Worm (Caenorhabditis elegans) whole organism, L1 larva: ENCODE data around the gene srw-84.

ENCODE experiments used
- C04F5.9 ChIP-seq: sonication (generic microtip); optimal IDR thresholded peaks from 2 replicates; lab custom pipeline; 2016; ENCODE audit warnings: missing genetic modification characterization, missing compliant biosample characterization
- C16A3.4 ChIP-seq: fragments of 150-350 bp; optimal IDR thresholded peaks from 2 replicates; lab custom pipeline; 2014; ENCODE audit warnings: missing biosample characterization, missing genetic modification characterization
- Y116A8C.19 ChIP-seq: sonication (generic microtip); optimal IDR thresholded peaks from 2 replicates; lab custom pipeline; 2016; ENCODE audit warnings: missing compliant biosample characterization, missing genetic modification characterization, borderline replicate concordance
- aha-1 ChIP-seq: fragments of 150-350 bp; optimal IDR thresholded peaks from 2 replicates; lab custom pipeline; 2014; ENCODE audit warnings: missing biosample characterization, missing genetic modification characterization
- alr-1 ChIP-seq: fragments of 200-800 bp; sonication (Bioruptor generic); optimal IDR thresholded peaks from 2 replicates; lab custom pipeline; 2018; ENCODE audit warnings: borderline replicate concordance, mild to moderate bottlenecking, missing genetic modification characterization, missing compliant biosample characterization
- aly-2 ChIP-seq: fragments of 150-350 bp; optimal IDR thresholded peaks from 2 replicates; lab custom pipeline; 2014; ENCODE audit warnings: missing biosample characterization, missing genetic modification characterization
- ama-1 ChIP-seq: fragments of 150-350 bp; optimal IDR thresholded peaks from 2 replicates; lab custom pipeline; 2014
- blmp-1 ChIP-seq: fragments of 150-350 bp; optimal IDR thresholded peaks from 2 replicates; lab custom pipeline; 2014; ENCODE audit warnings: missing biosample characterization, missing genetic modification characterization
- ceh-63 ChIP-seq: fragments of 200-800 bp; sonication (Bioruptor generic); optimal IDR thresholded peaks from 2 replicates; lab custom pipeline; 2018; ENCODE audit warnings: mild to moderate bottlenecking, missing genetic modification characterization, missing compliant biosample characterization
- ces-1 ChIP-seq: fragments of 150-350 bp; optimal IDR thresholded peaks from 2 replicates; lab custom pipeline; 2014; ENCODE audit warnings: missing biosample characterization, missing genetic modification reagents, missing genetic modification characterization
- dpl-1 ChIP-seq, 3 experiments: fragments of 150-350 bp in 2 of 3; sonication (generic microtip) in 1 of 3; optimal IDR thresholded peaks; 2 replicates each; lab custom pipeline; 2014 to 2017; ENCODE audit warnings: missing biosample characterization in 3 of 3, missing genetic modification characterization in 3 of 3, missing genetic modification reagents in 3 of 3
- efl-1 ChIP-seq, 4 experiments: fragments of 150-350 bp; optimal IDR thresholded peaks in 3 of 4; peaks in 1 of 4; 1 replicate in 1 of 4; 2 replicates in 3 of 4; lab custom pipeline; 2014; ENCODE audit warnings: missing biosample characterization in 2 of 4, missing genetic modification characterization in 2 of 4, missing genetic modification reagents in 2 of 4
- efl-3 ChIP-seq: fragments of 200-800 bp; sonication (Bioruptor generic); optimal IDR thresholded peaks from 2 replicates; lab custom pipeline; 2018; ENCODE audit warnings: mild to moderate bottlenecking, missing genetic modification characterization, missing compliant biosample characterization
- egl-13 ChIP-seq: sonication (generic microtip); optimal IDR thresholded peaks from 2 replicates; lab custom pipeline; 2016; ENCODE audit warnings: missing genotype, missing genetic modification reagents, missing genetic modification characterization, missing compliant biosample characterization
- egl-27 ChIP-seq, 2 experiments: fragments of 150-350 bp in 1 of 2; sonication (generic microtip); optimal IDR thresholded peaks; 3 replicates each; lab custom pipeline; 2017 to 2018; ENCODE audit warnings: missing biosample characterization in 2 of 2, missing genetic modification characterization in 2 of 2, missing genetic modification reagents in 2 of 2
- elt-2 ChIP-seq: sonication (generic microtip); optimal IDR thresholded peaks from 2 replicates; lab custom pipeline; 2016; ENCODE audit warnings: missing genetic modification characterization, mild to moderate bottlenecking, inconsistent platforms, missing compliant biosample characterization, missing genetic modification reagents
- grh-1 ChIP-seq: fragments of 200-800 bp; sonication (Bioruptor generic); IDR thresholded peaks from 2 replicates; pipeline ENCODE4 v1.3.6; 2022; ENCODE audit warnings: missing genetic modification reagents, missing genetic modification characterization, missing compliant biosample characterization
- hlh-17 ChIP-seq: fragments of 200-800 bp; sonication (Bioruptor generic); optimal IDR thresholded peaks from 2 replicates; lab custom pipeline; 2018; ENCODE audit warnings: missing genetic modification characterization, mild to moderate bottlenecking, missing compliant biosample characterization, moderate library complexity, borderline replicate concordance
- hlh-4 ChIP-seq: sonication (generic microtip); optimal IDR thresholded peaks from 2 replicates; lab custom pipeline; 2016; ENCODE audit warnings: mild to moderate bottlenecking, missing genetic modification characterization, missing compliant biosample characterization
- jun-1 ChIP-seq: fragments of 150-350 bp; optimal IDR thresholded peaks from 2 replicates; lab custom pipeline; 2014; ENCODE audit warnings: missing biosample characterization, missing genetic modification reagents, missing genetic modification characterization
- mdl-1 ChIP-seq, 2 experiments: fragments of 150-350 bp; optimal IDR thresholded peaks; 2 replicates each; lab custom pipeline; 2014 to 2017; ENCODE audit warnings: missing biosample characterization in 2 of 2, missing genetic modification characterization in 2 of 2, inconsistent platforms in 1 of 2
- mef-2 ChIP-seq: fragments of 150-350 bp; optimal IDR thresholded peaks from 2 replicates; lab custom pipeline; 2014; ENCODE audit warnings: missing biosample characterization, missing genetic modification characterization
- nhr-11 ChIP-seq: fragments of 150-350 bp; optimal IDR thresholded peaks from 2 replicates; lab custom pipeline; 2014; ENCODE audit warnings: missing biosample characterization, missing genetic modification characterization
- nhr-19 ChIP-seq: fragments of 200-800 bp; sonication (Bioruptor generic); conservative IDR thresholded peaks from 2 replicates; pipeline ENCODE4 v1.3.6; 2022; ENCODE audit warnings: missing genetic modification characterization, missing compliant biosample characterization
- nhr-20 ChIP-seq: sonication (generic microtip); optimal IDR thresholded peaks from 2 replicates; lab custom pipeline; 2016; ENCODE audit warnings: mild to moderate bottlenecking, missing genetic modification characterization, missing compliant biosample characterization
- nhr-47 ChIP-seq: sonication (generic microtip); optimal IDR thresholded peaks from 2 replicates; lab custom pipeline; 2016; ENCODE audit warnings: mild to moderate bottlenecking, missing genetic modification characterization, moderate library complexity, missing compliant biosample characterization
- nhr-71 ChIP-seq: sonication (generic microtip); optimal IDR thresholded peaks from 2 replicates; lab custom pipeline; 2016; ENCODE audit warnings: mild to moderate bottlenecking, missing genetic modification characterization, moderate library complexity, missing compliant biosample characterization
- nhr-77 ChIP-seq: fragments of 150-350 bp; optimal IDR thresholded peaks from 2 replicates; lab custom pipeline; 2014; ENCODE audit warnings: missing biosample characterization, missing genetic modification characterization
- nhr-85 ChIP-seq: sonication (generic microtip); peaks from one replicate; lab custom pipeline; 2016; ENCODE audit warnings: missing genetic modification characterization, inconsistent platforms, missing compliant biosample characterization
- nhr-90 ChIP-seq: sonication (generic microtip); optimal IDR thresholded peaks from 2 replicates; lab custom pipeline; 2016; ENCODE audit warnings: mild to moderate bottlenecking, missing genetic modification characterization, missing compliant biosample characterization; ENCODE audit not compliant: poor library complexity
- pag-3 ChIP-seq: sonication (generic microtip); optimal IDR thresholded peaks from 2 replicates; lab custom pipeline; 2017; ENCODE audit warnings: missing genetic modification characterization, mild to moderate bottlenecking, missing compliant biosample characterization, antibody characterized with exemption, borderline replicate concordance; ENCODE audit not compliant: insufficient read depth
- pax-3 ChIP-seq: fragments of 200-800 bp; sonication (Bioruptor generic); optimal IDR thresholded peaks from 2 replicates; lab custom pipeline; 2018; ENCODE audit warnings: mild to moderate bottlenecking, missing genetic modification characterization, moderate library complexity, missing compliant biosample characterization
- skn-1 ChIP-seq: fragments of 150-350 bp; optimal IDR thresholded peaks from 2 replicates; lab custom pipeline; 2014; ENCODE audit warnings: missing biosample characterization, missing genetic modification characterization
- snpc-4 ChIP-seq: fragments of 150-350 bp; optimal IDR thresholded peaks from 2 replicates; lab custom pipeline; 2014; ENCODE audit warnings: missing biosample characterization, missing genetic modification characterization
- snu-23 ChIP-seq: sonication (generic microtip); optimal IDR thresholded peaks from 2 replicates; lab custom pipeline; 2016; ENCODE audit warnings: missing genetic modification characterization, missing compliant biosample characterization
- sptf-1 ChIP-seq: fragments of 150-350 bp; optimal IDR thresholded peaks from 2 replicates; lab custom pipeline; 2014; ENCODE audit warnings: missing biosample characterization, missing genetic modification characterization
- tlp-1 ChIP-seq: fragments of 150-350 bp; optimal IDR thresholded peaks from 2 replicates; lab custom pipeline; 2014; ENCODE audit warnings: missing biosample characterization, missing genetic modification characterization
- unc-130 ChIP-seq: fragments of 150-350 bp; optimal IDR thresholded peaks from 2 replicates; lab custom pipeline; 2017; ENCODE audit warnings: missing biosample characterization, missing genetic modification characterization, inconsistent platforms
- unc-86 ChIP-seq: sonication (generic microtip); optimal IDR thresholded peaks from 2 replicates; lab custom pipeline; 2016; ENCODE audit warnings: missing genetic modification characterization, missing compliant biosample characterization
- unc-98 ChIP-seq: fragments of 200-800 bp; sonication (Bioruptor generic); IDR thresholded peaks from 2 replicates; pipeline ENCODE4 v1.3.6; 2022; ENCODE audit warnings: missing genetic modification characterization, missing compliant biosample characterization
- zag-1 ChIP-seq: fragments of 150-350 bp; optimal IDR thresholded peaks from 2 replicates; lab custom pipeline; 2014; ENCODE audit warnings: missing biosample characterization, missing genetic modification characterization

srw-84 gene

DNA sequence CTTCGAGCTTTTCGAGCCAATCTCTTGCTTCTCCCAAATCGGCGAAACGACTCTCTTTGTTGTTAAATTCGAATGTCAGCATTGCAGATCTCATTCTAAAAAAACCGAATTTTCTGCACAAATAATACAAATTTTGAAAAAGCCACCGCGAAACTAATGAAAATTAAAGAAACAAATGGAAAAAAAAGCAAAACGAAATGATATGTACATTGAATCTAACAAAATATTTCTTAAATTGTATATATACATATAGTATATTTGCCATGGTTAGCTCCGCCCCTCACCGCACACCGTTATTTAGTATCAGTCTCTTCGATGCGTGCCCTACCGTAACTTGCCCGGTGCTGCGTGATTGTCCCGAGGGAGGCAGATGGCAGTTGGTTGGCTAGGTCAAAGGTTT is 19.6 kb downstream of the srw-84 start, which contains the start of gene srw-86:
TSS of gene srw-86 (minus strand) at position 101 of the 400 bp plus-strand sequence.
- TF ChIP-seq unc-86 (tag; lab: Kevin White, UChicago), result no peak
- TF ChIP-seq dpl-1 (GFP tag; optimal IDR thresholded peaks at IDR 0.05; lab: Kevin White, UChicago), result no peak
- TF ChIP-seq nhr-90 (tag; lab: Kevin White, UChicago), result no peak
- TF ChIP-seq snu-23 (GFP tag; lab: Kevin White, UChicago), result no peak
- TF ChIP-seq jun-1 (tag; lab: Kevin White, UChicago), result no peak
- TF ChIP-seq nhr-47 (tag; lab: Kevin White, UChicago), result no peak
- no peak for TF ChIP-seq skn-1 (tag; lab: Kevin White, UChicago)
- TF ChIP-seq ces-1 (GFP tag; lab: Kevin White, UChicago), result no peak
- no peak for TF ChIP-seq grh-1 (GFP tag; lab: Robert Waterston, UW)
- no peak for TF ChIP-seq egl-13
- no peak for TF ChIP-seq alr-1 (tag; lab: Kevin White, UChicago)
- no peak for TF ChIP-seq C16A3.4
- no peak for TF ChIP-seq aly-2
- no peak for TF ChIP-seq efl-3 (GFP tag; lab: Kevin White, UChicago)
- TF ChIP-seq, all 84 proteins: peak for 0

DNA sequence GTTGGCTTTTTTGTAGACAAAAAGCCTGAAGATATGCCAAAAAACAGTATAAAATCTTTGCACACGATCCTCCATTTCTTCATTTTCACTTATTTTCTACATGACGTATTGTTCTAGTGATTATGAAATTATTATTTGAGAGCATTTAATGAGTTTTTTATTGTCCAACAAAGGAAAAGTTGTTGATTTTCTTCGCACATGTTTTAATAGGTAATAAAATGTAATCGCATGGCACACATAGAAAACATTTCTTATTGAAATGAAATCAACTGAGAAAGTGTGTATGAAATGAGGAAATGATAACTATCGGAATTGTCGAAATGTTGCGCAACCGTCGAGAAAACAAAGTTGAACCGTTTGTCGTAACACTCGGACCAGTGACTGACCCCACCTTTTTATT is 20.4 kb downstream of the srw-84 start:
- TF ChIP-seq unc-130 (tag; lab: Kevin White, UChicago) (no peak), Y116A8C.19 (no peak), blmp-1 (tag; lab: Kevin White, UChicago) (no peak), C04F5.9 (tag; lab: Kevin White, UChicago) (no peak), skn-1 (tag; lab: Kevin White, UChicago) (no peak), ama-1 (lab: Kevin White, UChicago) (no peak), efl-1 (optimal IDR thresholded peaks at IDR 0.05; lab: Kevin White, UChicago) (no peak), efl-1 (GFP tag; optimal IDR thresholded peaks at IDR 0.05 in 1 of 2; lab: Kevin White, UChicago) (peak in 1 of 2 experiments; percentile 9), nhr-77 (tag; lab: Kevin White, UChicago) (no peak), ceh-63 (GFP tag; lab: Kevin White, UChicago) (no peak), hlh-4 (tag; lab: Kevin White, UChicago) (no peak), nhr-11 (no peak), hlh-17 (GFP tag; lab: Kevin White, UChicago) (no peak), dpl-1 (GFP tag; optimal IDR thresholded peaks at IDR 0.05; lab: Kevin White, UChicago) (no peak), tlp-1 (peak; percentile 62), snpc-4 (tag; lab: Kevin White, UChicago) (no peak), pax-3 (tag; lab: Kevin White, UChicago) (no peak), sptf-1 (tag; lab: Kevin White, UChicago) (no peak), aha-1 (tag; lab: Kevin White, UChicago) (no peak), elt-2 (tag; lab: Kevin White, UChicago) (peak; percentile 32), egl-27 (tag; optimal IDR thresholded peaks at IDR 0.05; lab: Kevin White, UChicago) (no peak), nhr-19 (GFP tag; lab: Robert Waterston, UW) (no peak)

DNA sequence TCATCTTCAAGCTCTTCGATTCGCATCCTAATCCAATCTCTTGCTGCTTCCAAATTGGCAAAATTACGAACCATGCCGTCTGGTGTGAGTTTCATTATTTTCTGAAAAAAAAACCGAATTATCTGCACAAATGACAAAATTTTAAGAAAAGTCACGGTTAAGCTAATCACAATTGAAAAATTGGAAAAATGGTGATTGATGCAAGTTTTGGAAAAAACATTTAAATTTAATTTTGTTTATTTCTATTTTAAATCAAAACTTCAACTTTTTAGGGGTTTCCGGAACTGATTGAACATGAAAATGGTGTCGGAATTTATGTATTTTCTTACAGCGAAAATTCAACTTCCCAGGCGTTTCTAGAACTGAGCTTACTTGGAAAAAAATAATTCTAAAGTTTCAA is 21.8 kb downstream of the srw-84 start, which contains the start of gene C25F9.12:
TSS of gene C25F9.12 (minus strand) at position 101 of the 400 bp plus-strand sequence.
- TF ChIP-seq nhr-20 (tag; lab: Kevin White, UChicago) (no peak), zag-1 (tag; lab: Kevin White, UChicago) (no peak), nhr-71 (no peak), ceh-63 (GFP tag; lab: Kevin White, UChicago) (no peak), dpl-1 (GFP tag; optimal IDR thresholded peaks at IDR 0.05; lab: Kevin White, UChicago) (no peak), mdl-1 (tag; optimal IDR thresholded peaks at IDR 0.05; lab: Kevin White, UChicago) (no peak), mef-2 (tag; lab: Kevin White, UChicago) (no peak), snpc-4 (tag; lab: Kevin White, UChicago) (no peak), unc-98 (GFP tag; lab: Robert Waterston, UW) (no peak), aly-2 (no peak), nhr-19 (GFP tag; lab: Robert Waterston, UW) (no peak), pag-3 (no peak), nhr-85 (tag; lab: Kevin White, UChicago) (no peak), aha-1 (tag; lab: Kevin White, UChicago) (no peak)
